Fruit fly (Drosophila melanogaster) whole organism: ENCODE data around the gene Lim3.

Experiments
- CG8478 ChIP-seq: fragments of >200 bp; optimal IDR thresholded peaks from 2 replicates; lab custom pipeline; 2018; ENCODE audit warnings: inconsistent platforms
- EcR ChIP-seq, 2 experiments: fragments of >200 bp; optimal IDR thresholded peaks; 2 replicates each; lab custom pipeline; 2017; ENCODE audit warnings: missing biosample characterization in 2 of 2, missing genetic modification characterization in 2 of 2, missing genetic modification reagents in 2 of 2
- pan ChIP-seq: fragments of >200 bp; optimal IDR thresholded peaks from 2 replicates; lab custom pipeline; 2017

dm6 chr2L:19139751-19140150 is 31.5 kb upstream of the Lim3 start:
- TF ChIP-seq pan (lab: Kevin White, UChicago) (no peak), CG8478 (lab: Kevin White, UChicago) (no peak), EcR (GFP tag; optimal IDR thresholded peaks at IDR 0.05; lab: Kevin White, UChicago) (no peak)
